Fruit fly (Drosophila melanogaster) whole organism, embryonic: Measurements from ENCODE around the gene ova.
A peak's percentile ranks its signal among the peaks of the same experiment; 100 is the strongest.

Source experiments
- Antp ChIP-seq: fragments of 200-800 bp; sonication (Bioruptor generic); optimal IDR thresholded peaks from 3 replicates; lab custom pipeline; 2016; ENCODE audit warnings: missing biosample characterization, missing genetic modification characterization
- BEAF-32 ChIP-seq: fragments of 200-800 bp; sonication (Bioruptor generic); optimal IDR thresholded peaks from 3 replicates; lab custom pipeline; 2017; ENCODE audit warnings: missing biosample characterization, missing genetic modification characterization, mild to moderate bottlenecking, moderate library complexity, missing genetic modification reagents
- CG10274 ChIP-seq: fragments of 200-800 bp; sonication (Bioruptor generic); optimal IDR thresholded peaks from 3 replicates; lab custom pipeline; 2017; ENCODE audit warnings: missing biosample characterization, mild to moderate bottlenecking, missing genetic modification characterization
- CG10543 ChIP-seq: fragments of 200-800 bp; sonication (Bioruptor generic); optimal IDR thresholded peaks from 3 replicates; lab custom pipeline; 2017; ENCODE audit warnings: missing biosample characterization, mild to moderate bottlenecking, missing genetic modification characterization, moderate library complexity
- CG10565 ChIP-seq: fragments of 200-800 bp; sonication (Bioruptor generic); optimal IDR thresholded peaks from 3 replicates; lab custom pipeline; 2016; ENCODE audit warnings: missing biosample characterization, mild to moderate bottlenecking, missing genetic modification characterization
- CG10959 ChIP-seq: fragments of 200-800 bp; sonication (Bioruptor generic); IDR thresholded peaks from 2 replicates; pipeline ENCODE4 v1.3.6; 2022; ENCODE audit warnings: missing biosample characterization, missing genetic modification characterization
- CG10979 ChIP-seq: fragments of 200-800 bp; sonication (Bioruptor generic); optimal IDR thresholded peaks from 2 replicates; lab custom pipeline; 2018; ENCODE audit warnings: missing biosample characterization, mild to moderate bottlenecking, missing genetic modification characterization, moderate library complexity
- CG11247 ChIP-seq: fragments of 200-800 bp; sonication (Bioruptor generic); IDR thresholded peaks from 2 replicates; pipeline ENCODE4 v1.3.6; 2022; ENCODE audit warnings: missing biosample characterization, missing genetic modification characterization
- CG11695 ChIP-seq: fragments of 200-800 bp; sonication (Bioruptor generic); IDR thresholded peaks from 3 replicates; pipeline ENCODE4 v1.3.6; 2022; ENCODE audit warnings: missing biosample characterization, missing genetic modification characterization
- CG13287 ChIP-seq: fragments of 200-800 bp; sonication (Bioruptor generic); IDR thresholded peaks from 2 replicates; pipeline ENCODE4 v1.3.6; 2022; ENCODE audit warnings: missing biosample characterization, missing genetic modification characterization; ENCODE audit not compliant: partially characterized antibody
- CG1603 ChIP-seq: fragments of 200-800 bp; sonication (Bioruptor generic); optimal IDR thresholded peaks from 2 replicates; lab custom pipeline; 2019; ENCODE audit warnings: missing biosample characterization, mild to moderate bottlenecking, missing genetic modification characterization, moderate library complexity
- CG17612 ChIP-seq: fragments of 200-800 bp; sonication (Bioruptor generic); IDR thresholded peaks from 2 replicates; pipeline ENCODE4 v1.3.6; 2022; ENCODE audit warnings: missing biosample characterization, missing genetic modification characterization
- CG1832 ChIP-seq: fragments of 200-800 bp; sonication (Bioruptor generic); optimal IDR thresholded peaks from 2 replicates; lab custom pipeline; 2017; ENCODE audit warnings: missing biosample characterization, mild to moderate bottlenecking, missing genetic modification characterization, inconsistent platforms
- CG2712 ChIP-seq: fragments of 200-800 bp; optimal IDR thresholded peaks from 3 replicates; lab custom pipeline; 2019; ENCODE audit warnings: missing biosample characterization, mild to moderate bottlenecking, missing genetic modification characterization, moderate library complexity
- CG2875 ChIP-seq: fragments of 200-800 bp; sonication (Bioruptor generic); optimal IDR thresholded peaks from 2 replicates; lab custom pipeline; 2017; ENCODE audit warnings: missing biosample characterization, mild to moderate bottlenecking, missing genetic modification characterization, missing genetic modification reagents
- CG3407 ChIP-seq: fragments of 200-800 bp; sonication (Bioruptor generic); optimal IDR thresholded peaks from 2 replicates; lab custom pipeline; 2018; ENCODE audit warnings: missing biosample characterization, mild to moderate bottlenecking, missing genetic modification characterization
- CG6654 ChIP-seq: fragments of 200-800 bp; sonication (Bioruptor generic); optimal IDR thresholded peaks from 2 replicates; lab custom pipeline; 2017; ENCODE audit warnings: missing biosample characterization, mild to moderate bottlenecking, missing genetic modification characterization
- CG7839 ChIP-seq: fragments of 200-800 bp; sonication (Bioruptor generic); optimal IDR thresholded peaks from 3 replicates; lab custom pipeline; 2018; ENCODE audit warnings: missing biosample characterization, mild to moderate bottlenecking, missing genetic modification characterization, moderate library complexity
- CG7963 ChIP-seq: fragments of 200-800 bp; sonication (Bioruptor generic); IDR thresholded peaks from 3 replicates; pipeline ENCODE4 v1.3.6; 2022; ENCODE audit warnings: missing biosample characterization, missing genetic modification characterization; ENCODE audit not compliant: partially characterized antibody
- Gsc ChIP-seq: fragments of 200-800 bp; sonication (Bioruptor generic); IDR thresholded peaks from 2 replicates; pipeline ENCODE4 v1.3.6; 2022; ENCODE audit warnings: missing biosample characterization, missing genetic modification characterization
- H15 ChIP-seq: fragments of 200-800 bp; sonication (Bioruptor generic); IDR thresholded peaks from 3 replicates; pipeline ENCODE4 v1.3.6; 2022; ENCODE audit warnings: missing biosample characterization, missing genetic modification characterization
- HLH4C ChIP-seq: fragments of 200-800 bp; sonication (Bioruptor generic); IDR thresholded peaks from 3 replicates; pipeline ENCODE4 v1.3.6; 2022; ENCODE audit warnings: missing biosample characterization, missing genetic modification characterization; ENCODE audit not compliant: partially characterized antibody
- Hr78 ChIP-seq, 2 experiments: fragments of 200-800 bp in 1 of 2; fragments of >200 bp in 1 of 2; sonication (Bioruptor generic) in 1 of 2; optimal IDR thresholded peaks; 2 replicates each; lab custom pipeline; 2017 to 2019; ENCODE audit warnings: missing biosample characterization in 2 of 2, missing genetic modification characterization in 2 of 2, mild to moderate bottlenecking in 1 of 2, moderate library complexity in 1 of 2
- Hsf ChIP-seq: fragments of 200-800 bp; sonication (Bioruptor generic); optimal IDR thresholded peaks from 3 replicates; lab custom pipeline; 2016; ENCODE audit warnings: missing biosample characterization, missing genetic modification characterization
- Jarid2 ChIP-seq: fragments of 200-800 bp; sonication (Bioruptor generic); optimal IDR thresholded peaks from 3 replicates; lab custom pipeline; 2017; ENCODE audit warnings: mild to moderate bottlenecking, missing biosample characterization, missing genetic modification reagents, missing genetic modification characterization
- Lpt ChIP-seq: fragments of >200 bp; optimal IDR thresholded peaks from 2 replicates; lab custom pipeline; 2018; ENCODE audit warnings: missing biosample characterization, missing genetic modification characterization
- MESR4 ChIP-seq: fragments of 200-800 bp; sonication (Bioruptor generic); optimal IDR thresholded peaks from 2 replicates; lab custom pipeline; 2018; ENCODE audit warnings: missing biosample characterization, mild to moderate bottlenecking, missing genetic modification characterization, moderate library complexity
- NC2β ChIP-seq: fragments of 200-800 bp; sonication (Bioruptor generic); optimal IDR thresholded peaks from 2 replicates; lab custom pipeline; 2016; ENCODE audit warnings: missing biosample characterization, missing genetic modification characterization
- Oaz ChIP-seq: fragments of 200-800 bp; sonication (Bioruptor generic); IDR thresholded peaks from 2 replicates; pipeline ENCODE4 v1.3.6; 2022; ENCODE audit warnings: missing biosample characterization, missing genetic modification characterization
- TFAM ChIP-seq: fragments of 200-800 bp; sonication (Bioruptor generic); optimal IDR thresholded peaks from 2 replicates; lab custom pipeline; 2017; ENCODE audit warnings: missing biosample characterization, missing genetic modification characterization, inconsistent platforms
- Usf ChIP-seq: fragments of 200-800 bp; sonication (Bioruptor generic); optimal IDR thresholded peaks from 2 replicates; lab custom pipeline; 2017; ENCODE audit warnings: missing genotype, missing biosample characterization, missing genetic modification characterization
- Vsx1 ChIP-seq: fragments of 200-800 bp; sonication (Bioruptor generic); optimal IDR thresholded peaks from 2 replicates; lab custom pipeline; 2017; ENCODE audit warnings: missing biosample characterization, mild to moderate bottlenecking, missing genetic modification characterization, missing genetic modification reagents
- ab ChIP-seq: fragments of 200-800 bp; sonication (Bioruptor generic); optimal IDR thresholded peaks from 2 replicates; lab custom pipeline; 2016; ENCODE audit warnings: missing biosample characterization, missing genetic modification characterization
- ac ChIP-seq: fragments of 200-800 bp; sonication (Bioruptor generic); optimal IDR thresholded peaks from 3 replicates; lab custom pipeline; 2017; ENCODE audit warnings: missing biosample characterization, mild to moderate bottlenecking, missing genetic modification characterization
- az2 ChIP-seq: fragments of 200-800 bp; sonication (Bioruptor generic); optimal IDR thresholded peaks from 3 replicates; lab custom pipeline; 2016; ENCODE audit warnings: missing biosample characterization, missing genetic modification characterization
- bigmax ChIP-seq: fragments of 200-800 bp; sonication (Bioruptor generic); optimal IDR thresholded peaks from 2 replicates; lab custom pipeline; 2018; ENCODE audit warnings: missing biosample characterization, mild to moderate bottlenecking, missing genetic modification characterization
- bsh ChIP-seq, 2 experiments: fragments of 200-800 bp; sonication (Bioruptor generic); optimal IDR thresholded peaks; 2 replicates each; lab custom pipeline; 2017 to 2018; ENCODE audit warnings: mild to moderate bottlenecking in 2 of 2, missing biosample characterization in 2 of 2, missing genetic modification characterization in 2 of 2, moderate library complexity in 1 of 2
- btn ChIP-seq: fragments of 200-800 bp; sonication (Bioruptor generic); optimal IDR thresholded peaks from 2 replicates; lab custom pipeline; 2016; ENCODE audit warnings: missing biosample characterization, missing genetic modification characterization
- cad ChIP-seq: fragments of >200 bp; optimal IDR thresholded peaks from 2 replicates; lab custom pipeline; 2017; ENCODE audit warnings: missing biosample characterization, missing genetic modification characterization
- ci ChIP-seq: fragments of 200-800 bp; sonication (Bioruptor generic); IDR thresholded peaks from 3 replicates; pipeline ENCODE4 v1.3.6; 2022; ENCODE audit warnings: missing biosample characterization, missing genetic modification characterization
- da ChIP-seq: fragments of 200-800 bp; sonication (Bioruptor generic); optimal IDR thresholded peaks from 2 replicates; lab custom pipeline; 2016; ENCODE audit warnings: missing biosample characterization, missing genetic modification characterization
- dysf ChIP-seq: fragments of 200-800 bp; sonication (Bioruptor generic); IDR thresholded peaks from 3 replicates; pipeline ENCODE4 v1.3.6; 2022; ENCODE audit warnings: missing biosample characterization, missing genetic modification characterization
- en ChIP-seq: fragments of 200-800 bp; sonication (Bioruptor generic); optimal IDR thresholded peaks from 2 replicates; lab custom pipeline; 2016; ENCODE audit warnings: missing biosample characterization, missing genetic modification characterization
- gro ChIP-seq: fragments of 200-800 bp; sonication (Bioruptor generic); optimal IDR thresholded peaks from 2 replicates; lab custom pipeline; 2016; ENCODE audit warnings: missing biosample characterization, missing genetic modification characterization
- luna ChIP-seq: fragments of 200-800 bp; sonication (Bioruptor generic); optimal IDR thresholded peaks from 2 replicates; lab custom pipeline; 2016; ENCODE audit warnings: missing biosample characterization, missing genetic modification characterization
- phol ChIP-seq: fragments of 200-800 bp; sonication (Bioruptor generic); optimal IDR thresholded peaks from 3 replicates; lab custom pipeline; 2018; ENCODE audit warnings: missing biosample characterization, mild to moderate bottlenecking, missing genetic modification characterization, moderate library complexity
- pros ChIP-seq: fragments of 200-800 bp; sonication (Bioruptor generic); optimal IDR thresholded peaks from 3 replicates; lab custom pipeline; 2019; ENCODE audit warnings: missing biosample characterization, mild to moderate bottlenecking, missing genetic modification characterization, moderate library complexity
- slp2 ChIP-seq: fragments of 200-800 bp; sonication (Bioruptor generic); optimal IDR thresholded peaks from 2 replicates; lab custom pipeline; 2016; ENCODE audit warnings: missing biosample characterization, missing genetic modification characterization
- so ChIP-seq: fragments of 200-800 bp; sonication (Bioruptor generic); IDR thresholded peaks from 3 replicates; pipeline ENCODE4 v1.3.6; 2022; ENCODE audit warnings: missing biosample characterization, missing genetic modification characterization
- sob ChIP-seq: fragments of 200-800 bp; sonication (Bioruptor generic); IDR thresholded peaks from 2 replicates; pipeline ENCODE4 v1.3.6; 2022; ENCODE audit warnings: missing biosample characterization, missing genetic modification characterization
- unpg ChIP-seq: fragments of 200-800 bp; sonication (Bioruptor generic); optimal IDR thresholded peaks from 3 replicates; lab custom pipeline; 2018; ENCODE audit warnings: missing biosample characterization, mild to moderate bottlenecking, missing genetic modification characterization, moderate library complexity
- yki ChIP-seq: fragments of >200 bp; optimal IDR thresholded peaks from 3 replicates; lab custom pipeline; 2018

Gene ova

DNA sequence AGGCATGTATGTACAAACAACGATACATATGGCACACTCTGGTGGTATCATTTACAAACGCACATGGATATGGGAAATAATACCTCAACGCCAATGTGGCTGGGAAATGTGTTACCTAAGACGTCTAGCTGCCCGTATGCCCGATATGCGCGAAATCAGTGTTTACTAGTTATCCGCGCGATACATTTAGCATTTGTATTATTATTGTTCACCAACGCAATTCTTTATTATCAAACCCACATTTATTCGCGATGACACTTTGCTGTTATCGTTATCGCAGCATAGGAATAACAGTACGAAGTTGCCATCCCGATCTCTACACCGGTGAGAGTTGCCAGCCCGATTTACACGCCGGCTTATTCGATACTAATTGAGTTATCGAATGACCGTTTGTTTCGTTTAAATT lies 15.3 kb upstream of the ova start, which contains the start of gene chico (continued):
- TF ChIP-seq CG11695 (GFP tag; lab: Robert Waterston, UW) (no peak), CG2712 (peak; percentile 33), bsh (GFP tag; optimal IDR thresholded peaks at IDR 0.05; lab: Kevin White, UChicago) (no peak), az2 (GFP tag; lab: Kevin White, UChicago) (no peak), BEAF-32 (GFP tag; lab: Kevin White, UChicago) (peak; percentile 65), unpg (GFP tag; lab: Kevin White, UChicago) (no peak), CG6654 (no peak), Antp (GFP tag; lab: Kevin White, UChicago) (no peak), CG10543 (GFP tag; lab: Kevin White, UChicago) (no peak), Jarid2 (no peak), CG10274 (no peak), btn (GFP tag; lab: Kevin White, UChicago) (no peak), H15 (GFP tag; lab: Robert Waterston, UW) (no peak), CG3407 (GFP tag; lab: Kevin White, UChicago) (no peak), sob (GFP tag; lab: Robert Waterston, UW) (no peak), yki (no peak), gro (GFP tag; lab: Kevin White, UChicago) (peak; percentile 47), NC2β (peak; percentile 15), ab (no peak), Hr78 (GFP tag; optimal IDR thresholded peaks at IDR 0.05; lab: Kevin White, UChicago) (no peak), bigmax (GFP tag; lab: Kevin White, UChicago) (peak; percentile 13), CG1603 (tag; lab: Kevin White, UChicago) (peak; percentile 83), CG7839 (tag; lab: Kevin White, UChicago) (no peak), Lpt (GFP tag; lab: Kevin White, UChicago) (no peak), CG11247 (GFP tag; lab: Robert Waterston, UW) (no peak), ci (GFP tag; lab: Robert Waterston, UW) (no peak), CG10979 (tag; lab: Kevin White, UChicago) (no peak), pros (GFP tag; lab: Kevin White, UChicago) (no peak), TFAM (GFP tag; lab: Kevin White, UChicago) (no peak), CG7963 (GFP tag; lab: Robert Waterston, UW) (peak; percentile 26; the same call in 2 of the 3 replicates), phol (peak; percentile 43), Hsf (GFP tag; lab: Kevin White, UChicago) (no peak), en (GFP tag; lab: Kevin White, UChicago) (no peak), luna (GFP tag; lab: Kevin White, UChicago) (no peak), CG10565 (GFP tag; lab: Kevin White, UChicago) (no peak), CG13287 (peak; percentile 60), CG2875 (no peak), CG17612 (GFP tag; lab: Robert Waterston, UW) (no peak), so (GFP tag; lab: Robert Waterston, UW) (no peak; the same call in 2 of the 3 replicates), slp2 (GFP tag; lab: Kevin White, UChicago) (no peak), cad (GFP tag; lab: Kevin White, UChicago) (no peak), Vsx1 (GFP tag; lab: Kevin White, UChicago) (no peak), MESR4 (GFP tag; lab: Kevin White, UChicago) (peak; percentile 79), Oaz (GFP tag; lab: Robert Waterston, UW) (no peak), ac (no peak), da (no peak), CG1832 (no peak), dysf (GFP tag; lab: Robert Waterston, UW) (no peak), Usf (GFP tag; lab: Kevin White, UChicago) (no peak), Gsc (GFP tag; lab: Robert Waterston, UW) (no peak), HLH4C (GFP tag; lab: Robert Waterston, UW) (peak; percentile 80), CG10959 (GFP tag; lab: Robert Waterston, UW) (no peak)
